Worm (Caenorhabditis elegans): ENCODE data around the gene nuo-1.

- TF ChIP-seq him-1 (tag; optimal IDR thresholded peaks at IDR 0.05) (no peak), W03F9.2 (tag; optimal IDR thresholded peaks at IDR 0.05) (no peak)
Observed at ce11 chrII:11129517-11129916, 31.9 kb downstream of the nuo-1 start, which contains the start of gene F40F8.12.

Measured in whole organism, L4/young adult.